Worm (Caenorhabditis elegans) whole organism, early embryonic: ENCODE results near the gene tmc-1.

Experiments used
- B0310.2 ChIP-seq: sonication (generic microtip); optimal IDR thresholded peaks from 2 replicates; lab custom pipeline; 2016; ENCODE audit warnings: mild to moderate bottlenecking, missing genetic modification characterization, missing compliant biosample characterization
- F13C5.2 ChIP-seq: sonication (generic microtip); optimal IDR thresholded peaks from 2 replicates; lab custom pipeline; 2017; ENCODE audit warnings: mild to moderate bottlenecking, missing genetic modification characterization, inconsistent platforms, missing compliant biosample characterization
- aly-1 ChIP-seq: sonication (generic microtip); optimal IDR thresholded peaks from 2 replicates; lab custom pipeline; 2016; ENCODE audit warnings: missing genetic modification characterization, missing compliant biosample characterization
- ama-1 ChIP-seq: fragments of 150-350 bp; optimal IDR thresholded peaks from 2 replicates; lab custom pipeline; 2014
- ceh-13 ChIP-seq: fragments of 200-800 bp; sonication (Bioruptor generic); optimal IDR thresholded peaks from 2 replicates; lab custom pipeline; 2018; ENCODE audit warnings: mild to moderate bottlenecking, missing genetic modification characterization, missing compliant biosample characterization
- ceh-36 ChIP-seq: sonication (generic microtip); optimal IDR thresholded peaks from 2 replicates; lab custom pipeline; 2016; ENCODE audit warnings: missing genetic modification characterization, inconsistent platforms, missing compliant biosample characterization
- ets-7 ChIP-seq: sonication (generic microtip); optimal IDR thresholded peaks from 2 replicates; lab custom pipeline; 2016; ENCODE audit warnings: missing genotype, missing genetic modification characterization, missing compliant biosample characterization
- flt-1 ChIP-seq: fragments of 200-800 bp; sonication (Bioruptor generic); IDR thresholded peaks from 2 replicates; pipeline ENCODE4 v1.3.6; 2022; ENCODE audit warnings: missing genetic modification characterization, missing compliant biosample characterization
- hmbx-1 ChIP-seq: sonication (generic microtip); optimal IDR thresholded peaks from 2 replicates; lab custom pipeline; 2016; ENCODE audit warnings: mild to moderate bottlenecking, missing genetic modification characterization, missing compliant biosample characterization
- hmg-4 ChIP-seq: fragments of 200-800 bp; sonication (Bioruptor generic); optimal IDR thresholded peaks from 2 replicates; lab custom pipeline; 2018; ENCODE audit warnings: mild to moderate bottlenecking, missing genetic modification characterization, missing compliant biosample characterization
- hnd-1 ChIP-seq: sonication (generic microtip); optimal IDR thresholded peaks from 2 replicates; lab custom pipeline; 2016; ENCODE audit warnings: missing genetic modification characterization, missing compliant biosample characterization
- pes-1 ChIP-seq: fragments of 200-800 bp; sonication (Bioruptor generic); IDR thresholded peaks from 2 replicates; pipeline ENCODE4 v1.3.6; 2022; ENCODE audit warnings: missing genetic modification reagents, missing genetic modification characterization, missing compliant biosample characterization
- scrt-1 ChIP-seq: fragments of 200-800 bp; sonication (Bioruptor generic); IDR thresholded peaks from 2 replicates; pipeline ENCODE4 v1.3.6; 2022; ENCODE audit warnings: missing genetic modification characterization, missing compliant biosample characterization
- sea-1 ChIP-seq: fragments of 200-800 bp; sonication (Bioruptor generic); conservative IDR thresholded peaks from 2 replicates; pipeline ENCODE4 v1.3.6; 2022; ENCODE audit warnings: missing genetic modification characterization, missing compliant biosample characterization
- tbx-11 ChIP-seq: fragments of 200-800 bp; sonication (Bioruptor generic); IDR thresholded peaks from 2 replicates; pipeline ENCODE4 v1.3.6; 2022; ENCODE audit warnings: missing genetic modification characterization, missing compliant biosample characterization
- tbx-37 ChIP-seq: fragments of 200-800 bp; sonication (Bioruptor generic); conservative IDR thresholded peaks from 2 replicates; pipeline ENCODE4 v1.3.6; 2022; ENCODE audit warnings: missing genetic modification reagents, missing genetic modification characterization, missing compliant biosample characterization
- tra-4 ChIP-seq: sonication (generic microtip); optimal IDR thresholded peaks from 2 replicates; lab custom pipeline; 2017; ENCODE audit warnings: missing genetic modification characterization, missing compliant biosample characterization

tmc-1 gene

ce11 chrX:1162019-1162418, at the start of gene tmc-1:
tmc-1 (plus strand) TSS chrX:1162207.
- TF ChIP-seq hnd-1 (tag; lab: Kevin White, UChicago) (no peak), tbx-37 (GFP tag; lab: Robert Waterston, UW) (no peak), F13C5.2 (no peak), tbx-11 (GFP tag; lab: Robert Waterston, UW) (no peak), ceh-13 (no peak), hmbx-1 (tag; lab: Kevin White, UChicago) (no peak), aly-1 (tag; lab: Kevin White, UChicago) (no peak), sea-1 (GFP tag; lab: Robert Waterston, UW) (no peak)

- TF ChIP-seq B0310.2 (tag; lab: Kevin White, UChicago) (no peak), hnd-1 (tag; lab: Kevin White, UChicago) (no peak), tbx-37 (GFP tag; lab: Robert Waterston, UW) (no peak), sea-1 (GFP tag; lab: Robert Waterston, UW) (no peak), ceh-36 (tag; lab: Kevin White, UChicago) (no peak), flt-1 (GFP tag; lab: Robert Waterston, UW) (no peak), F13C5.2 (no peak), hmg-4 (no peak), scrt-1 (no peak), aly-1 (tag; lab: Kevin White, UChicago) (no peak), tra-4 (tag; lab: Kevin White, UChicago) (no peak), ets-7 (tag; lab: Kevin White, UChicago) (no peak), hmbx-1 (tag; lab: Kevin White, UChicago) (no peak), tbx-11 (GFP tag; lab: Robert Waterston, UW) (no peak)
Measured at ce11 chrX:1115207-1115606, 46.8 kb upstream of the tmc-1 start.

- no peak for TF ChIP-seq hmbx-1 (tag; lab: Kevin White, UChicago)
- TF ChIP-seq ama-1 (lab: Kevin White, UChicago), result no peak
- no peak for TF ChIP-seq tbx-37 (GFP tag; lab: Robert Waterston, UW)
- TF ChIP-seq ets-7 (tag; lab: Kevin White, UChicago), result no peak
- no peak for TF ChIP-seq pes-1
- no peak for TF ChIP-seq ceh-13
- TF ChIP-seq ceh-36 (tag; lab: Kevin White, UChicago), result no peak
- no peak for TF ChIP-seq tbx-11 (GFP tag; lab: Robert Waterston, UW)
- TF ChIP-seq hnd-1 (tag; lab: Kevin White, UChicago), result no peak
- no peak for TF ChIP-seq aly-1 (tag; lab: Kevin White, UChicago)
- TF ChIP-seq hmg-4, result no peak
- TF ChIP-seq scrt-1, result no peak
- TF ChIP-seq flt-1 (GFP tag; lab: Robert Waterston, UW), result no peak
- no peak for TF ChIP-seq sea-1 (GFP tag; lab: Robert Waterston, UW)
- no peak for TF ChIP-seq F13C5.2
- TF ChIP-seq tra-4 (tag; lab: Kevin White, UChicago), result no peak
- TF ChIP-seq B0310.2 (tag; lab: Kevin White, UChicago), result no peak
Measured at ce11 chrX:1117252-1117651, 44.8 kb upstream of the tmc-1 start.

- TF ChIP-seq scrt-1 (no peak), pes-1 (no peak), tra-4 (tag; lab: Kevin White, UChicago) (no peak), tbx-11 (GFP tag; lab: Robert Waterston, UW) (no peak), ceh-36 (tag; lab: Kevin White, UChicago) (no peak), ama-1 (lab: Kevin White, UChicago) (no peak), hnd-1 (tag; lab: Kevin White, UChicago) (no peak), tbx-37 (GFP tag; lab: Robert Waterston, UW) (no peak)
Measured at ce11 chrX:1119305-1119704, 42.7 kb upstream of the tmc-1 start, which contains the start of gene C05D9.7. C05D9.7 (minus strand) TSS chrX:1119405.

- TF ChIP-seq hmg-4 (peak; percentile 76), aly-1 (tag; lab: Kevin White, UChicago) (peak; percentile 72), scrt-1 (0 out of 2 replicates have a peak, but pooled peaks have one; percentile 49), ama-1 (lab: Kevin White, UChicago) (no peak), F13C5.2 (peak; percentile 54), hmbx-1 (tag; lab: Kevin White, UChicago) (no peak), flt-1 (GFP tag; lab: Robert Waterston, UW) (peak; percentile 19; the same call in 1 of the 2 replicates)
Measured at ce11 chrX:1120326-1120725, 41.7 kb upstream of the tmc-1 start.

ce11 chrX:1121575-1121974, 40.4 kb upstream of the tmc-1 start:
- TF ChIP-seq hmg-4 (no peak), ets-7 (tag; lab: Kevin White, UChicago) (no peak), hnd-1 (tag; lab: Kevin White, UChicago) (no peak), scrt-1 (no peak), tbx-37 (GFP tag; lab: Robert Waterston, UW) (no peak), tbx-11 (GFP tag; lab: Robert Waterston, UW) (no peak), ama-1 (lab: Kevin White, UChicago) (no peak), pes-1 (no peak), flt-1 (GFP tag; lab: Robert Waterston, UW) (no peak), F13C5.2 (no peak), sea-1 (GFP tag; lab: Robert Waterston, UW) (no peak), tra-4 (tag; lab: Kevin White, UChicago) (no peak), hmbx-1 (tag; lab: Kevin White, UChicago) (no peak)

ce11 chrX:1122198-1122597, 39.8 kb upstream of the tmc-1 start:
- TF ChIP-seq hnd-1 (tag; lab: Kevin White, UChicago) (no peak), ceh-13 (no peak), hmg-4 (no peak), sea-1 (GFP tag; lab: Robert Waterston, UW) (no peak), flt-1 (GFP tag; lab: Robert Waterston, UW) (no peak), pes-1 (no peak), ceh-36 (tag; lab: Kevin White, UChicago) (no peak), F13C5.2 (no peak), B0310.2 (tag; lab: Kevin White, UChicago) (no peak), ets-7 (tag; lab: Kevin White, UChicago) (no peak)
